Worm (Caenorhabditis elegans) whole organism, late embryonic: Measurements from ENCODE around the gene T25F10.4.

ENCODE experiments used
- C38D4.7 ChIP-seq: fragments of 200-800 bp; sonication (Bioruptor generic); optimal IDR thresholded peaks from 2 replicates; lab custom pipeline; 2018; ENCODE audit warnings: mild to moderate bottlenecking, missing genetic modification characterization, moderate library complexity, missing compliant biosample characterization
- ceh-30 ChIP-seq: fragments of 150-350 bp; optimal IDR thresholded peaks from 2 replicates; lab custom pipeline; 2014; ENCODE audit warnings: missing biosample characterization, missing genetic modification characterization
- pqm-1 ChIP-seq: sonication (generic microtip); optimal IDR thresholded peaks from 2 replicates; lab custom pipeline; 2016; ENCODE audit warnings: missing genetic modification characterization, missing compliant biosample characterization
- unc-3 ChIP-seq, 2 experiments: fragments of 200-800 bp in 1 of 2; sonication (Bioruptor generic) in 1 of 2; sonication (generic microtip) in 1 of 2; conservative IDR thresholded peaks in 1 of 2; optimal IDR thresholded peaks in 1 of 2; 2 replicates each; pipeline versions ENCODE4 v1.3.6 to Lab custom; 2016 to 2022; ENCODE audit warnings: missing compliant biosample characterization in 2 of 2, missing genetic modification characterization in 2 of 2, missing genetic modification reagents in 1 of 2

- TF ChIP-seq unc-3 (GFP tag; conservative IDR thresholded peaks at IDR 0.05; lab: Robert Waterston, UW) (no peak), unc-3 (tag; optimal IDR thresholded peaks at IDR 0.05; lab: Kevin White, UChicago) (no peak), pqm-1 (tag; lab: Kevin White, UChicago) (no peak), C38D4.7 (GFP tag; lab: Kevin White, UChicago) (no peak), ceh-30 (tag; lab: Kevin White, UChicago) (no peak)
Observed at ce11 chrV:6784853-6785492, 22.7 kb upstream of the T25F10.4 start, which contains the start of the genes spn-4 and spe-39.
